5 worm cellular contexts compared by ENCODE assay signal in genomic region chrIII:4947352-4947751, ce11.
TF ChIP-seq lines count a peak whose summit lies in the region.

No protein-coding gene starts in this region.

TF ChIP-seq in whole organism, L1 larva, 84 proteins besides CTCF, POLR2A, EP300 and RAD21:
- TF ChIP-seq nhr-71 (tag; optimal IDR thresholded peaks at IDR 0.05; lab: Kevin White, UChicago) = peak; percentile 0
- 0 out of 2 replicates have a peak, but pooled peaks have one; percentile 10 for TF ChIP-seq isw-1 (GFP tag; IDR thresholded peaks at IDR 0.05; lab: Robert Waterston, UW)
- peak in 1 of 3 experiments; percentile 0 for TF ChIP-seq ceh-82 (tag; optimal IDR thresholded peaks at IDR 0.05; lab: Kevin White, UChicago)
- TF ChIP-seq lin-14 (GFP tag; optimal IDR thresholded peaks at IDR 0.05; lab: Kevin White, UChicago) = peak; percentile 4
- TF ChIP-seq efl-3 (GFP tag; optimal IDR thresholded peaks at IDR 0.05; lab: Kevin White, UChicago) = no peak
- no peak for TF ChIP-seq alr-1 (tag; optimal IDR thresholded peaks at IDR 0.05; lab: Kevin White, UChicago; ENCODE audit: borderline replicate concordance)
- no peak for TF ChIP-seq skn-1 (tag; optimal IDR thresholded peaks at IDR 0.05; lab: Kevin White, UChicago)
- TF ChIP-seq zip-4 (GFP tag; optimal IDR thresholded peaks at IDR 0.05; lab: Kevin White, UChicago) = no peak
- peak; percentile 2 for TF ChIP-seq mep-1 (tag; optimal IDR thresholded peaks at IDR 0.05; lab: Kevin White, UChicago)
- peak; percentile 7 for TF ChIP-seq unc-86 (tag; optimal IDR thresholded peaks at IDR 0.05; lab: Kevin White, UChicago)
TF ChIP-seq in whole organism, L1 larva: peak in this region for 6.

TF ChIP-seq in whole organism, L3 larva, 47 proteins besides CTCF, POLR2A, EP300 and RAD21:
- TF ChIP-seq hmg-11 (tag; optimal IDR thresholded peaks at IDR 0.05; lab: Kevin White, UChicago) (peak; percentile 47), nfya-1 (tag; optimal IDR thresholded peaks at IDR 0.05; lab: Kevin White, UChicago; ENCODE audit: insufficient read depth) (peak; percentile 58), sea-2 (GFP tag; optimal IDR thresholded peaks at IDR 0.05; lab: Kevin White, UChicago) (no peak), aly-2 (tag; optimal IDR thresholded peaks at IDR 0.05; lab: Kevin White, UChicago) (no peak), lin-39 (tag; optimal IDR thresholded peaks at IDR 0.05; lab: Kevin White, UChicago) (peak; percentile 77)
TF ChIP-seq in whole organism, L3 larva: peak in this region for 3.

TF ChIP-seq in whole organism, early embryonic, 17 proteins besides CTCF, POLR2A, EP300 and RAD21:
- TF ChIP-seq F13C5.2 (tag; optimal IDR thresholded peaks at IDR 0.05; lab: Kevin White, UChicago) (peak; percentile 58), hmbx-1 (tag; optimal IDR thresholded peaks at IDR 0.05; lab: Kevin White, UChicago) (no peak), hmg-4 (GFP tag; optimal IDR thresholded peaks at IDR 0.05; lab: Kevin White, UChicago) (peak; percentile 79), scrt-1 (GFP tag; IDR thresholded peaks at IDR 0.05; lab: Robert Waterston, UW) (0 out of 2 replicates have a peak, but pooled peaks have one; percentile 63), ceh-13 (GFP tag; optimal IDR thresholded peaks at IDR 0.05; lab: Kevin White, UChicago) (no peak), tbx-37 (GFP tag; conservative IDR thresholded peaks at IDR 0.05; lab: Robert Waterston, UW) (no peak; the same call in 1 of the 2 replicates), tra-4 (tag; optimal IDR thresholded peaks at IDR 0.05; lab: Kevin White, UChicago) (no peak), pes-1 (GFP tag; IDR thresholded peaks at IDR 0.05; lab: Robert Waterston, UW) (peak; percentile 42; the same call in 1 of the 2 replicates), aly-1 (tag; optimal IDR thresholded peaks at IDR 0.05; lab: Kevin White, UChicago) (peak; percentile 7), B0310.2 (tag; optimal IDR thresholded peaks at IDR 0.05; lab: Kevin White, UChicago) (peak; percentile 10), ceh-36 (tag; optimal IDR thresholded peaks at IDR 0.05; lab: Kevin White, UChicago) (peak; percentile 40), sea-1 (GFP tag; conservative IDR thresholded peaks at IDR 0.05; lab: Robert Waterston, UW) (no peak), ama-1 (optimal IDR thresholded peaks at IDR 0.05; lab: Kevin White, UChicago) (no peak), hnd-1 (tag; optimal IDR thresholded peaks at IDR 0.05; lab: Kevin White, UChicago) (peak; percentile 12), flt-1 (GFP tag; IDR thresholded peaks at IDR 0.05; lab: Robert Waterston, UW) (no peak; the same call in 1 of the 2 replicates), ets-7 (tag; optimal IDR thresholded peaks at IDR 0.05; lab: Kevin White, UChicago) (peak; percentile 54), tbx-11 (GFP tag; IDR thresholded peaks at IDR 0.05; lab: Robert Waterston, UW) (no peak)

TF ChIP-seq in whole organism, midembryonic, 9 proteins besides CTCF, POLR2A, EP300 and RAD21:
- TF ChIP-seq flt-1 (GFP tag; IDR thresholded peaks at IDR 0.05; lab: Robert Waterston, UW) = peak; percentile 73
- TF ChIP-seq med-1 (GFP tag; optimal IDR thresholded peaks at IDR 0.05; lab: Kevin White, UChicago; ENCODE audit: insufficient read depth) = no peak
- TF ChIP-seq ztf-23 (GFP tag; IDR thresholded peaks at IDR 0.05; lab: Robert Waterston, UW) = peak; percentile 69; the same call in 1 of the 2 replicates
- peak; percentile 38; the same call in 1 of the 2 replicates for TF ChIP-seq ztf-29 (GFP tag; IDR thresholded peaks at IDR 0.05; lab: Robert Waterston, UW)
- TF ChIP-seq ref-1 (GFP tag; conservative IDR thresholded peaks at IDR 0.05; lab: Robert Waterston, UW) = 0 out of 2 replicates have a peak, but pooled peaks have one; percentile 13
- no peak for TF ChIP-seq klf-2 (GFP tag; conservative IDR thresholded peaks at IDR 0.05; lab: Robert Waterston, UW)
- TF ChIP-seq T22C8.4 (GFP tag; IDR thresholded peaks at IDR 0.05; lab: Robert Waterston, UW) = peak; percentile 12; the same call in 1 of the 2 replicates
- TF ChIP-seq tab-1 (GFP tag; IDR thresholded peaks at IDR 0.05; lab: Robert Waterston, UW) = 0 out of 2 replicates have a peak, but pooled peaks have one; percentile 51
- peak; percentile 56 for TF ChIP-seq cog-1 (tag; optimal IDR thresholded peaks at IDR 0.05; lab: Kevin White, UChicago)

TF ChIP-seq in whole organism, young adult, 124 proteins besides CTCF, POLR2A, EP300 and RAD21 (continues in another document):
- TF ChIP-seq F55B11.4 (tag; optimal IDR thresholded peaks at IDR 0.05; lab: Kevin White, UChicago; ENCODE audit: borderline replicate concordance, insufficient read depth) (no peak), chd-7 (tag; optimal IDR thresholded peaks at IDR 0.05; lab: Kevin White, UChicago) (peak; percentile 56), ztf-26 (tag; optimal IDR thresholded peaks at IDR 0.05; lab: Kevin White, UChicago) (no peak), hrde-1 (tag; optimal IDR thresholded peaks at IDR 0.05; lab: Kevin White, UChicago; ENCODE audit: borderline replicate concordance) (no peak), sdz-38 (tag; optimal IDR thresholded peaks at IDR 0.05; lab: Kevin White, UChicago) (no peak), mel-28 (tag; optimal IDR thresholded peaks at IDR 0.05; lab: Kevin White, UChicago; ENCODE audit: borderline replicate concordance) (no peak), lin-54 (GFP tag; optimal IDR thresholded peaks at IDR 0.05; lab: Kevin White, UChicago) (no peak), ets-4 (GFP tag; optimal IDR thresholded peaks at IDR 0.05; lab: Kevin White, UChicago) (no peak), B0261.1 (tag; optimal IDR thresholded peaks at IDR 0.05; lab: Kevin White, UChicago) (no peak), aptf-3 (GFP tag; IDR thresholded peaks at IDR 0.05; lab: Robert Waterston, UW) (no peak), fkh-3 (tag; optimal IDR thresholded peaks at IDR 0.05; lab: Kevin White, UChicago) (peak; percentile 20), unc-130 (GFP tag; optimal IDR thresholded peaks at IDR 0.05; lab: Kevin White, UChicago) (no peak), T07F8.4 (tag; optimal IDR thresholded peaks at IDR 0.05; lab: Kevin White, UChicago) (no peak), F22D6.2 (tag; optimal IDR thresholded peaks at IDR 0.05; lab: Kevin White, UChicago) (no peak), Y56A3A.18 (GFP tag; IDR thresholded peaks at IDR 0.05; lab: Robert Waterston, UW) (no peak), ceh-100 (GFP tag; IDR thresholded peaks at IDR 0.05; lab: Robert Waterston, UW) (peak; percentile 50), aptf-2 (GFP tag; conservative IDR thresholded peaks at IDR 0.05; lab: Robert Waterston, UW) (no peak), let-526 (GFP tag; IDR thresholded peaks at IDR 0.05; lab: Robert Waterston, UW) (no peak), egrh-3 (GFP tag; IDR thresholded peaks at IDR 0.05; lab: Robert Waterston, UW) (peak; percentile 71), ccch-3 (GFP tag; optimal IDR thresholded peaks at IDR 0.05; lab: Kevin White, UChicago) (no peak), ztf-18 (tag; optimal IDR thresholded peaks at IDR 0.05; lab: Kevin White, UChicago) (no peak), attf-5 (GFP tag; optimal IDR thresholded peaks at IDR 0.05; lab: Kevin White, UChicago) (no peak), ztf-6 (GFP tag; IDR thresholded peaks at IDR 0.05; lab: Robert Waterston, UW) (peak; percentile 11; the same call in 1 of the 2 replicates), C06A6.2 (GFP tag; conservative IDR thresholded peaks at IDR 0.05; lab: Robert Waterston, UW) (no peak), ceh-58 (GFP tag; IDR thresholded peaks at IDR 0.05; lab: Robert Waterston, UW) (no peak), repo-1 (tag; optimal IDR thresholded peaks at IDR 0.05; lab: Kevin White, UChicago) (no peak), tlf-1 (GFP tag; optimal IDR thresholded peaks at IDR 0.05; lab: Kevin White, UChicago) (no peak), F57C9.4 (tag; optimal IDR thresholded peaks at IDR 0.05; lab: Kevin White, UChicago) (no peak), ceh-91 (GFP tag; IDR thresholded peaks at IDR 0.05; lab: Robert Waterston, UW) (no peak), madf-6 (GFP tag; IDR thresholded peaks at IDR 0.05; lab: Robert Waterston, UW) (peak; percentile 45), tbx-9 (tag; optimal IDR thresholded peaks at IDR 0.05; lab: Kevin White, UChicago; ENCODE audit: borderline replicate concordance) (no peak), hmg-1.2 (GFP tag; IDR thresholded peaks at IDR 0.05; lab: Robert Waterston, UW) (no peak), lsy-27 (tag; optimal IDR thresholded peaks at IDR 0.05; lab: Kevin White, UChicago; ENCODE audit: borderline replicate concordance, insufficient read depth) (no peak), athp-1 (tag; optimal IDR thresholded peaks at IDR 0.05; lab: Kevin White, UChicago) (no peak), let-607 (tag; optimal IDR thresholded peaks at IDR 0.05; lab: Kevin White, UChicago) (no peak), F33H1.4 (GFP tag; IDR thresholded peaks at IDR 0.05; lab: Robert Waterston, UW) (0 out of 2 replicates have a peak, but pooled peaks have one; percentile 8), him-1 (tag; optimal IDR thresholded peaks at IDR 0.05; lab: Kevin White, UChicago) (peak; percentile 5), F37B4.10 (GFP tag; IDR thresholded peaks at IDR 0.05; lab: Robert Waterston, UW) (no peak), F49E8.2 (tag; optimal IDR thresholded peaks at IDR 0.05; lab: Kevin White, UChicago; ENCODE audit: insufficient read depth) (no peak), xnd-1 (tag; optimal IDR thresholded peaks at IDR 0.05; lab: Kevin White, UChicago) (no peak), atf-7 (tag; optimal IDR thresholded peaks at IDR 0.05; lab: Kevin White, UChicago) (no peak), rcor-1 (GFP tag; IDR thresholded peaks at IDR 0.05; lab: Robert Waterston, UW) (0 out of 2 replicates have a peak, but pooled peaks have one; percentile 15), ztf-28 (GFP tag; IDR thresholded peaks at IDR 0.05; lab: Robert Waterston, UW) (0 out of 2 replicates have a peak, but pooled peaks have one; percentile 21), C17E4.6 (GFP tag; IDR thresholded peaks at IDR 0.05; lab: Robert Waterston, UW) (0 out of 2 replicates have a peak, but pooled peaks have one; percentile 20), F10E7.11 (tag; optimal IDR thresholded peaks at IDR 0.05; lab: Kevin White, UChicago) (no peak), zfh-2 (GFP tag; conservative IDR thresholded peaks at IDR 0.05; lab: Robert Waterston, UW) (peak; percentile 87), lin-26 (GFP tag; IDR thresholded peaks at IDR 0.05; lab: Robert Waterston, UW) (peak; percentile 48; the same call in 1 of the 2 replicates), attf-3 (GFP tag; conservative IDR thresholded peaks at IDR 0.05; lab: Robert Waterston, UW) (no peak), akir-1 (GFP tag; optimal IDR thresholded peaks at IDR 0.05; lab: Kevin White, UChicago) (no peak), ceh-79 (tag; optimal IDR thresholded peaks at IDR 0.05; lab: Kevin White, UChicago) (no peak)
